Worm (Caenorhabditis elegans): ENCODE data around the gene irld-62.

DNA sequence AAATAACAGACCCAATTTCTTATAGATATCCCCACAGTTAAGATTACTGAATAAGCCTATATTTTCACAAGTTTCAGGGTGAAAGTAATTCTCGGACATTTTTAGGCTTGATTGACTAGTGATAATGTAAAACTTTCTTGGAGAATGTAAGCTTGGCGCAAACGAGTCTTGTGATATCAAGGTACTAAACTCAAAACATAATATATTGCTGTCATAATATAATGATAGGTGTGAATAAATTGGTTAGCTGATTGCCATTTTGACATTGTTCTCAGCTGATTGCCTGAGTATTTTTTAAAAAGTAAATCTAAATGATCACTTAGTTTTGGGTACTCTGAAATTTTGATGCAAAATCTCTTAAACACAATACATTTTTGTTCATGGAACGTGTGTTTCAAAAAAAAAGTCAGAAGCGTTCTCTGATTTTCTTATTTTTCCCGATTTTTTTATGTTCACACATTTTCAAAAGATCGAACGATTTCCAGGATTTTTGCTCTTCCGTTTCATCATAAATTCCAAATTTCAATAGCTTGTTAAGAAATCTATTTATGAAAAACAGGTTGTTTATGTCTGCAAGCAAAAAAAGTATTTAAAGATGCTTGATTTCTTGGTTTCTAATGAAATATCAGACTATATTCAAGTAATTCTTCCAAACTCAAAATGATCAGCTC is 29.5 kb upstream of the irld-62 start, which contains the start of the genes srw-19 and srx-51:
- TF ChIP-seq ztf-23 (GFP tag; IDR thresholded peaks at IDR 0.05) (no peak), med-1 (GFP tag; optimal IDR thresholded peaks at IDR 0.05; ENCODE audit: insufficient read depth) (no peak), ztf-29 (GFP tag; IDR thresholded peaks at IDR 0.05) (no peak), flt-1 (GFP tag; IDR thresholded peaks at IDR 0.05) (no peak)
